Fruit fly (Drosophila melanogaster) whole organism, prepupa: ENCODE data around the gene Mgstl.

Experiments used
- CG1621 ChIP-seq: fragments of 200-800 bp; sonication (Bioruptor generic); optimal IDR thresholded peaks from 3 replicates; lab custom pipeline; 2018; ENCODE audit warnings: missing biosample characterization, mild to moderate bottlenecking, missing genetic modification characterization
- CG16779 ChIP-seq: fragments of 200-800 bp; sonication (Bioruptor generic); optimal IDR thresholded peaks from 3 replicates; lab custom pipeline; 2017; ENCODE audit warnings: missing biosample characterization, mild to moderate bottlenecking, missing genetic modification characterization
- CG3032 ChIP-seq: fragments of 200-800 bp; optimal IDR thresholded peaks from 2 replicates; lab custom pipeline; 2019; ENCODE audit warnings: missing biosample characterization, mild to moderate bottlenecking, missing genetic modification characterization, moderate library complexity
- CG32006 ChIP-seq: fragments of 200-800 bp; sonication (Bioruptor generic); optimal IDR thresholded peaks from 3 replicates; lab custom pipeline; 2017; ENCODE audit warnings: missing biosample characterization, mild to moderate bottlenecking, missing genetic modification characterization
- Eip78C ChIP-seq: fragments of 200-800 bp; sonication (Bioruptor generic); peaks from one replicate; lab custom pipeline; 2016; ENCODE audit warnings: missing biosample characterization, missing genetic modification characterization
- Sox102F ChIP-seq: fragments of 200-800 bp; sonication (Bioruptor generic); optimal IDR thresholded peaks from 2 replicates; lab custom pipeline; 2016; ENCODE audit warnings: missing biosample characterization, mild to moderate bottlenecking, missing genetic modification characterization
- achi ChIP-seq: fragments of 200-800 bp; sonication (Bioruptor generic); optimal IDR thresholded peaks from 3 replicates; lab custom pipeline; 2016; ENCODE audit warnings: missing biosample characterization, missing genetic modification characterization
- dsx ChIP-seq: fragments of 200-800 bp; optimal IDR thresholded peaks from 3 replicates; lab custom pipeline; 2019; ENCODE audit warnings: missing biosample characterization, mild to moderate bottlenecking, missing genetic modification characterization, moderate library complexity; ENCODE audit not compliant: poor library complexity, severe bottlenecking

Gene Mgstl

dm6 chrX:21093544-21093943 is 51.6 kb downstream of the Mgstl start, which contains the start of gene stg1:
Gene stg1, plus strand, starts transcription at chrX:21093844.
- TF ChIP-seq CG1621 (tag; lab: Kevin White, UChicago) (no peak), CG16779 (tag; lab: Kevin White, UChicago) (no peak), CG32006 (GFP tag; lab: Kevin White, UChicago) (no peak), CG3032 (tag; lab: Kevin White, UChicago) (no peak), Sox102F (GFP tag; lab: Kevin White, UChicago) (no peak), dsx (no peak), achi (GFP tag; lab: Kevin White, UChicago) (no peak), Eip78C (GFP tag; lab: Kevin White, UChicago) (no peak)
